Worm (Caenorhabditis elegans): ENCODE data around the gene Y59C2A.3.
"Not testable (repeated sequence)": the region's sequence is repeated elsewhere in the genome, so short reads cannot be mapped to it uniquely, and the experiment has no call there.

ce11 chrII:2254861-2255260 lies 35.1 kb upstream of the Y59C2A.3 start, which contains the start of gene K09F6.3:
- not testable (repeated sequence) for TF ChIP-seq xnd-1 (tag; optimal IDR thresholded peaks at IDR 0.05); K12H6.12 (tag; optimal IDR thresholded peaks at IDR 0.05); snpc-3.4 (tag; optimal IDR thresholded peaks at IDR 0.05); athp-1 (tag; optimal IDR thresholded peaks at IDR 0.05); F10E7.11 (tag; optimal IDR thresholded peaks at IDR 0.05); nfyb-1 (GFP tag; IDR thresholded peaks at IDR 0.05); hlh-26 (GFP tag; conservative IDR thresholded peaks at IDR 0.05); bed-2 (GFP tag; IDR thresholded peaks at IDR 0.05); gei-17 (GFP tag; optimal IDR thresholded peaks at IDR 0.05)

Data from whole organism, young adult.